Fruit fly (Drosophila melanogaster): ENCODE measurements around the gene CG46383.

CG46383 gene

DNA sequence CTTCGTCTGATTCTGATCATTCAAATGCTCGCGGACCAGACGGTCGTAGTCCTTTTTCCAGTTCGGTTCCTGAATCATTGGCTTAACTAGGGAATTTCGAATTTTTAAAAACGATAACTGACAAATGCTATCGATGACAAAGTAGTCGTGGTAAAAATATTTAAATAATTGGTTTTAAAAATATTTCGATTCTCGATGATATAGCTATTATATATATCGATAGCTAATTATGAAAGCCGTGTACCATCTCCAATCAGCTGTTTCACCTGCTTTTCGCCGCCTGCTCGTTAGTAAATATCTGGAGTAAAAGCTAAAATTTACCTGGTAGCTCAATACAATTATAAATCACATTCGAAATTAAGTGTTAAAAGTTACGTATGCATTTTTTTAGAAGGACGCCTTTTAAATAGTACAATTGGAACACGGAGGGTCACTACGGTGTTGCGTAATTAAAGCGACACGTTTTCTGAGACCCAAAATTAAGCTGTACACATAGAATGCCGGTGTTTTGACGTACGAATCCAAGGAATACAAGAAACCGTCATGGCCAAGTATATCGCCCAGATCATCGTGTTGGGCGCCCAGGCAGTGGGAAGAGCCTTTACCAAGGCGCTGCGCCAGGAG, 17.0 kb downstream of the CG46383 start, which contains the start of the genes CG5478 and blp:
CG5478 (minus strand) TSS at position 126 of the 624 bp plus-strand sequence.
blp (plus strand) TSS at position 239 of the 624 bp plus-strand sequence.
- no peak for TF ChIP-seq insv (optimal IDR thresholded peaks at IDR 0.05)
- TF ChIP-seq Sin3A (optimal IDR thresholded peaks at IDR 0.05): no peak
- TF ChIP-seq psq (optimal IDR thresholded peaks at IDR 0.05): no peak

DNA sequence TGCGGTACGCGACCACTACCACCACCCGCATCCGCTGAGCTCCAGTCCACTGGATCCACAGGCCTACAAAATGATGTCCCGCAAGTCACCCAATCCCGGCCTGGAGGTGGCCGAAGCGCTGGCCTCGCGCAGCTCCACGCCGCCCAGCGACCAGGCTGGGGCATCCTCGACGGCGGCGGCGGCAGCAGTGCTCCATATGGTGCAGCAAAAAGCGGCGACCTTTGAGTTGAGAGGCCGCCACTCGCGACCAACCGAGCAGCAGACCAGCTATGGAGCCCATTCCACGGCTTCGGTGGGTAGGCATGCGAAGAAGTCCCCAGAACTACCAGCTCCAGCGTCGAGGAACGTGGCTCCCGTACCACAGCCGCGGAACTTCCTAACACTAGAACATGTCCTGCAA, 20.7 kb downstream of the CG46383 start:
- no peak for TF ChIP-seq psq (optimal IDR thresholded peaks at IDR 0.05)
- no peak for TF ChIP-seq ttk (optimal IDR thresholded peaks at IDR 0.05)
- no peak for TF ChIP-seq insv (optimal IDR thresholded peaks at IDR 0.05)
- no peak for TF ChIP-seq h (optimal IDR thresholded peaks at IDR 0.05)
- TF ChIP-seq Sin3A (optimal IDR thresholded peaks at IDR 0.05): no peak

DNA sequence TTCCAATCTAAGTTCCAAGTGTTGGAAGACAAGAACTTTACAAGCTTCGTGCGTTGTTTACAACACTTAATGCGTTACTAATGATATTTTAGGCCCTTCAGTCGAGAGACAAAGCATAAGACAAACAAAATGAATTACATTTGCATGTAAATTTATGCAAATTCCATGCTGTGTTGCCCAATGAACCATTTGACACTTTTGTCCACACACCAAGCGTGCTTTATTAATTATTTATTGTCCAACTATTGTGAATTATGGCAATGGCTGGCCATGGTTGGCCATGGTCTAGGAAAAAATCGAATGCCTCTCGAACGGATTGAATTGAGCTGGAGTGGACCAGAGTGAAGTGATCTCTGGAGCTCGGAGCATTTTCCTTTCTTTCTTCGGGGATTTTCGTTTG, 22.6 kb downstream of the CG46383 start:
- TF ChIP-seq h (optimal IDR thresholded peaks at IDR 0.05) (no peak), psq (optimal IDR thresholded peaks at IDR 0.05) (no peak), Sin3A (optimal IDR thresholded peaks at IDR 0.05) (no peak), ttk (optimal IDR thresholded peaks at IDR 0.05) (no peak), Myc (optimal IDR thresholded peaks at IDR 0.05) (no peak), insv (optimal IDR thresholded peaks at IDR 0.05) (no peak)

DNA sequence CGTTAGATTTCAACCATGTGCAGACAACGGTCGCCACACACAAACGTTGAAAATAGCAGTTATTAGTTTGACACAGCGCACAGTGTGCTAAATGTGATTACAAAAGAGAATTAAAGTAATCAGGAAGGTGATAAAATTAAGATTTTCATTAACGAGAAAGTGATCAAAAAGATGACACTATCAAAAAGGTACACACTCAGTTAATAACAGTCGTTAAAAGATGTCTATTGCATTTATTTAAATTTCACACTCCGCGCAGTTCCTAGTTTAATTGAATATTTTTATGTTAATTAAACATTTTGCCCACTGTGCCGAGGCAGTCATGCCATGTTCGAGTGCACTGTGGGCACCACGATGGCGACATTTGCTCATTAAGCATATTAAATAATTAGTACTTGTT, 23.6 kb downstream of the CG46383 start:
- no peak for TF ChIP-seq Sin3A (optimal IDR thresholded peaks at IDR 0.05)
- no peak for TF ChIP-seq ttk (optimal IDR thresholded peaks at IDR 0.05)
- no peak for TF ChIP-seq Myc (optimal IDR thresholded peaks at IDR 0.05)

DNA sequence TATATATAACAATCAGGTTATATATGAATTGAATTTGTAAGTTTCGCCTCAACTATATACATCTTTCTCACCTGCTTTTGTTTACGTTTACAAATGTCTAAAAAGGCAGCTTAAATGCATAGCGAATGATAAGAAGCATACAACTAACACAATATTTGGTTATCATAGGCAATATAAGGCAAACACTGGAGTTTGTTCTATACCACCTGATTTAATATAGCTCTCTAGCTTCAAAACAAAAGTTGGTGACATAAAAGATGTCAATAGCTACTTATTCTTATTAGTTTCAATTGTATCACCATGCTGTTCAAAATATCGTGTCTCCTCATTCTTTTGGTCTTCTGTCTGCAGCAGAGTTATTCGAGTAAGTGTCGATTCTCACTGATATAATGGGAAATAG, 24.8 kb downstream of the CG46383 start:
- TF ChIP-seq h (optimal IDR thresholded peaks at IDR 0.05) (no peak), psq (optimal IDR thresholded peaks at IDR 0.05) (no peak), insv (optimal IDR thresholded peaks at IDR 0.05) (no peak), Sin3A (optimal IDR thresholded peaks at IDR 0.05) (no peak), Myc (optimal IDR thresholded peaks at IDR 0.05) (no peak), ttk (optimal IDR thresholded peaks at IDR 0.05) (no peak)

DNA sequence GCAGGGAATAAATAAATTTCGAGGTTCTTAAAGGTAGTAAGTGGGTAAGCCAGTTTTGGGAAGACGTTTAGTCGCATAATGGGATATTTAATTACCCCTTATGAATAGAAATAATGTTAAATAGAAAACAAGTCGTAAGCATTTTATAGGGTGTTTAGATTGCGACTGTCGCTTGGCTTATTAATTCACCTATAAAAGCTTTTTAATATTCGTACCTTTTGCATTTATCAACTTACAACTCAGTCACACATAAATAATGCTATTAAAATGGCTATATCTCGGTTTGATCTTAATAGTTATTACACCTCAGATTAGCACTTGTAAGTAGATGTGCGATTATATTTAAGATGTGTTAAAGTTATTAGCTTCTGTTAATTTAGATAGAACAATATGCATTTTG, 25.4 kb downstream of the CG46383 start, which contains the start of gene CG34276:
CG34276 (plus strand) TSS at position 301 of the 400 bp plus-strand sequence.
- TF ChIP-seq psq (optimal IDR thresholded peaks at IDR 0.05): no peak
- TF ChIP-seq insv (optimal IDR thresholded peaks at IDR 0.05): no peak
- TF ChIP-seq h (optimal IDR thresholded peaks at IDR 0.05): no peak
- no peak for TF ChIP-seq Myc (optimal IDR thresholded peaks at IDR 0.05)
- TF ChIP-seq ttk (optimal IDR thresholded peaks at IDR 0.05): no peak
- no peak for TF ChIP-seq Sin3A (optimal IDR thresholded peaks at IDR 0.05)

DNA sequence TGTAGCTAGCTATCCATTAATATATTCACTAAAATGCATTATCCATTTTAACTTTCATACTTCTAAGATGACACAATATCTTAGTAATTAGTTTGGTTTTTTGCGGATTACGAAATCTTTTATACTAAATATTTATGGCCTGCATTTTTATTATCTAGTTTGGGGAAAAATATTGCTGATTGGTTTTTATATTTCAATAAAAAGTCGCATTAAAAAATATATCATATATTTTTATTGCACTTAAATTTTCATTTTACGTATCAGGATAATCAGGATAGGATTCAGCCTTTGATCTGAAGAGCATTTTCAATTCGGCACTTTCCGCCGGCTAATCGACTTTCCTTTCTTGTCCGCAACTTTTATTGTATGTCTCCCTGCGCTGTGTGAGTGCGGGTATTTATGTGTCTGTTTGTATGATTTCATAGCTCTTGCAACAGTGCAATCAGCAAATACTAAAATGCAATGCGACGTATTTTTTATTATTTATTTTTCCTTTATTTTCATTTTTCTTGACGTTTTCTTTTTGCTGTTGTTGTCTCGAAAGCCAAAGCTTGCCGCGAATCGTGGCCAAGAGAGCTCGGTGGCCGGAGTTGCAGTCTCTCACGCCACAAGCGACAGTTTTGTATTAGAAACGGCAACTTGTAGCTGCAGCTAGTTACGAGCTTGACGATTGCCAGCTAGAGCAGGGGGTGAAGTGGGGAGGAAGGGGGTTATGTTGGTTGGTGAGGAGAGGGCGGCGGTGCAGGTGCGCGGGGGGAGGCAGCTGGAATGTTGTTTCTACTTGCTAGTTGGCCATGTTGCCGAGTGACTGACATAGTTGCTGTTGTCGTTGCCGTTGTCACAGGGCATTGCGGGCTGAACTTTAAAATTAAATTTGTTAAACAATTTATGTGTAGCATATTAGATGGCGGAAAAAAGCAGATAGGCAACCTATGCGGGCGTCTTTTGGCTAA, 27.8 kb downstream of the CG46383 start:
- TF ChIP-seq h (optimal IDR thresholded peaks at IDR 0.05) (no peak), Sin3A (optimal IDR thresholded peaks at IDR 0.05) (no peak), psq (optimal IDR thresholded peaks at IDR 0.05) (no peak), Myc (optimal IDR thresholded peaks at IDR 0.05) (no peak), insv (optimal IDR thresholded peaks at IDR 0.05) (no peak), ttk (optimal IDR thresholded peaks at IDR 0.05) (no peak)

DNA sequence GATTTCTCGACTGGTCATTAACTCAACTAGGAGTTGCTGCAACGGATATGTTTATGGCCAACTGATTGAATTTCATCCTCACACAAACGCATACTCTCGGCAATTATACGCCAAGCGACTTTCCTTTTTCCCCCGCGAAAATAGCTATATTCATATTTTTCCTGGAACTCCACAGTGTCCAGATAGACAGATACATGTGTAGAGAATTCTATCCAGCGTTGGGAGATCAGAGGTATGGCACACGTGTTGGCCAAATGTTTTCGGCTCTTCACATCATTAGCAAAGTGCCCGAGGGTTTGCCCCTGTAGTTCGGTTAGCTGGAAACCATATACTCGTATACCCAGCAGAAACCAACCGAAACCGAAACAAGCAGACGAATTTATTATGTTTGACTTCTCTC, 29.0 kb downstream of the CG46383 start:
- TF ChIP-seq insv (optimal IDR thresholded peaks at IDR 0.05) (no peak), psq (optimal IDR thresholded peaks at IDR 0.05) (no peak), Sin3A (optimal IDR thresholded peaks at IDR 0.05) (no peak), h (optimal IDR thresholded peaks at IDR 0.05) (no peak), Myc (optimal IDR thresholded peaks at IDR 0.05) (no peak), ttk (optimal IDR thresholded peaks at IDR 0.05) (no peak)

DNA sequence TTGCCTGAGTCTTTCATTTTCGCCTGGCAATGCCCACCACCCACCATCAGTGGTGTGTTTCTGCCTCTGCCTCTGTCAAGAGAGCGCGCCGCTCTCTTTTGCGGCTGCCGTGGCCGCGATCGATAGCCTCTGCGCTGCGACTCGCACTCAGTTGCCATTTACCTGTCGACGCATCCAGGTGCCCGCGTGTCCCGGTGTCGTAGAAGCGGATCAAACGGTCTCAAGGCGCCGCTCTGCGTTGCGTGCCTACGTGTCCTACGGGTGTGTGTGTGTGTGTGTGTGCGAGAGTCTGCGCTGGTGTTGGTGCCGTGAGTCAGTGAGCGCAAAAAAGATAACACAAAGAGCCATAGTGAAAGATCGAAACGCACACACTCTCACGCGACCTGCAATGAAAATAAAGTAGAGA, 30.0 kb downstream of the CG46383 start, which contains the start of gene Fbxl7:
Fbxl7 (plus strand) TSS at position 148 of the 406 bp plus-strand sequence.
- no peak for TF ChIP-seq ttk (optimal IDR thresholded peaks at IDR 0.05)
- TF ChIP-seq h (optimal IDR thresholded peaks at IDR 0.05): no peak
- TF ChIP-seq Myc (optimal IDR thresholded peaks at IDR 0.05): no peak

DNA sequence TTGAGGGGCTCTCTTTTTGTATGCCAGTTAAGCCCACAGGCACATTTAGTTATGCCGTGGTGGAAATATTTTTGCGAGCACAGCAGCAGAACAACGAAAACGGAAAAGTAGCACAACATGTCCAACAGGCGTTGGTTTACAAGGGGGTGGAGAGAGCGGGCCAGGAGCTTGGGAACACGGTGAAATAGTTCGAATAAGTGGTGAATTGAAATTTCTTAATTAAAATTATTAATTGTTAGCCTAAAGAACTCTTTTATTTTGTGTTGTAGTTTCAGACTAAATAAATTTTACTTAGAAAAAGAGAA, 30.6 kb downstream of the CG46383 start:
- TF ChIP-seq Sin3A (optimal IDR thresholded peaks at IDR 0.05): no peak
- TF ChIP-seq psq (optimal IDR thresholded peaks at IDR 0.05): no peak
- TF ChIP-seq Myc (optimal IDR thresholded peaks at IDR 0.05): no peak
- no peak for TF ChIP-seq insv (optimal IDR thresholded peaks at IDR 0.05)
- TF ChIP-seq ttk (optimal IDR thresholded peaks at IDR 0.05): no peak
- no peak for TF ChIP-seq h (optimal IDR thresholded peaks at IDR 0.05)

DNA sequence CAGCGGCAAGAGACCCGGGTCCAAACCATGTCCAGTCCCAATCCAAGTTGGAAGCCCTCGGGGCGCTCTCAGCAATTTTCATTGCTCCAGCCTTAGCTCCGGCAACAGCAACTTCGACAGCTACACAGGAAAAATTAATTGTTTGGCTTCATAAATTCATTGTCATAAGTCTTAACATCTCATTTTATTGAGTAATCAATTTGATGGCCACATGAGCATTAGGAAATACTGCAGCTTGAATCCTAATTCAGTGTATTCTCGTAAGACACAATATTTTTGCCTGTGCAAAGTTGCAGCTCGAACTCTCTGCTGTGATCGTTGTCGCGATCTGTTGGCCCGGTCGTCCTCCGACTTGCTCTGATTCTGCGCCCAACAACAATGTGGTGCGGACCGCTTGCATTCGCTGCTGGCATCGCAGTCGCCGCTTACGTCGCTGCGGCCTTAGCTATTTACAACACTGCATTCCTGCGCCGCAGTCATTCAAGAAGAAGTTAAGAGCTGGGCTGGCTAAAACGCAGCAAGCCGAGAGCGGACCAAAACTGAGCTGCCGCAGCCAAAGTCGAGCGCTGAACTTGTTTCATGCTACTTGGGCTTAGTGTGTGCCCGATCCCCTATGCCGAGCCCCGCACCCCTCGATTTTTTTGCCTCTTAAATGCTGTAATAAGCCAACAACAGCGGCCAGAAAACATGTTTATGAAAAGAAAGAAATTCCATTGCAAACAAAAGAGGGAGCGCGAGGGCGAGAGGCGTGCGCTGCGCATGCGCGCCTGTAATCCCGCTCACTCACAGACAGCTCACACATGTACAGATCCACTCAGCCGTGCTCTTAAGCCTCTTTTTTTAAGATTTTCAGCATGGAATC, 31.1 kb downstream of the CG46383 start:
- TF ChIP-seq insv (optimal IDR thresholded peaks at IDR 0.05) (no peak), Sin3A (optimal IDR thresholded peaks at IDR 0.05) (no peak), ttk (optimal IDR thresholded peaks at IDR 0.05) (no peak), h (optimal IDR thresholded peaks at IDR 0.05) (no peak), Myc (optimal IDR thresholded peaks at IDR 0.05) (no peak), psq (optimal IDR thresholded peaks at IDR 0.05) (no peak)

DNA sequence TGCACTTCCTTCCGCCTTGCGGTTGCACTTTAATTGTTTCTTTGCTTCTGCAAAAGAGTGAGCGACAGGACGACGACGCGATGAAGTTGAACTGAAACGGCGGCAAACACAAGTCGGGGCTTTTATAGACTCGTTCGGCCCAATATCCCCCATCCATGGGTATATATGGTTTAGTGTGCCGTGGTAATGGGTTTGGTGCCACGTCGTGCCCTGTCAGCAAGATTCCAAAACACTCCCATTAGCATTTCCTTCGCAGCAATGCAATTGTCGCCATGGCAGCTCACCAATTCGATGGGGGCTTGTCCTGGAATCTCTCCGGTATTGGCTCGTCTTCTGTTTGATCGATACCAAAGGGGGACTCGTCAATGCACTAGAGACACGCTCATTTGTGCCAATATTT, 32.8 kb downstream of the CG46383 start, which contains the start of gene CG45105:
CG45105 (minus strand) TSS at position 101 of the 400 bp plus-strand sequence.
- TF ChIP-seq h (optimal IDR thresholded peaks at IDR 0.05) (no peak), Myc (optimal IDR thresholded peaks at IDR 0.05) (no peak), insv (optimal IDR thresholded peaks at IDR 0.05) (no peak), Sin3A (optimal IDR thresholded peaks at IDR 0.05) (no peak), psq (optimal IDR thresholded peaks at IDR 0.05) (no peak), ttk (optimal IDR thresholded peaks at IDR 0.05) (no peak)

All from Kc167 (cell line).